Worm (Caenorhabditis elegans) whole organism, late embryonic: Measurements from ENCODE around the gene F28H7.8.

Source experiments
- C08G9.2 ChIP-seq: sonication (generic microtip); optimal IDR thresholded peaks from 2 replicates; lab custom pipeline; 2016; ENCODE audit warnings: mild to moderate bottlenecking, missing genetic modification characterization, moderate library complexity, missing compliant biosample characterization
- K09A11.1 ChIP-seq: sonication (generic microtip); optimal IDR thresholded peaks from 2 replicates; lab custom pipeline; 2017; ENCODE audit warnings: antibody characterized with exemption, mild to moderate bottlenecking, missing genetic modification characterization, missing compliant biosample characterization; ENCODE audit not compliant: insufficient read depth
- ahr-1 ChIP-seq: sonication (generic microtip); optimal IDR thresholded peaks from 2 replicates; lab custom pipeline; 2016; ENCODE audit warnings: missing genetic modification characterization, missing compliant biosample characterization
- ceh-18 ChIP-seq: sonication (generic microtip); optimal IDR thresholded peaks from 2 replicates; lab custom pipeline; 2016; ENCODE audit warnings: missing genetic modification characterization, missing compliant biosample characterization
- ceh-2 ChIP-seq: sonication (generic microtip); optimal IDR thresholded peaks from 2 replicates; lab custom pipeline; 2016; ENCODE audit warnings: missing genotype, missing genetic modification characterization, missing compliant biosample characterization
- ceh-24 ChIP-seq: sonication (generic microtip); optimal IDR thresholded peaks from 2 replicates; lab custom pipeline; 2016; ENCODE audit warnings: mild to moderate bottlenecking, missing genetic modification characterization, missing compliant biosample characterization
- ceh-48 ChIP-seq: sonication (generic microtip); optimal IDR thresholded peaks from 2 replicates; lab custom pipeline; 2016; ENCODE audit warnings: missing genetic modification characterization, inconsistent platforms, missing compliant biosample characterization
- ceh-6 ChIP-seq: fragments of 200-800 bp; sonication (Bioruptor generic); optimal IDR thresholded peaks from 2 replicates; lab custom pipeline; 2018; ENCODE audit warnings: mild to moderate bottlenecking, missing genetic modification characterization, missing compliant biosample characterization
- dmd-4 ChIP-seq: sonication (generic microtip); optimal IDR thresholded peaks from 2 replicates; lab custom pipeline; 2016; ENCODE audit warnings: borderline replicate concordance, missing genetic modification characterization, missing compliant biosample characterization
- dve-1 ChIP-seq: sonication (generic microtip); optimal IDR thresholded peaks from 2 replicates; lab custom pipeline; 2017; ENCODE audit warnings: antibody characterized with exemption, mild to moderate bottlenecking, missing genetic modification characterization, missing compliant biosample characterization
- elt-2 ChIP-seq: sonication (generic microtip); optimal IDR thresholded peaks from 2 replicates; lab custom pipeline; 2016; ENCODE audit warnings: missing genetic modification reagents, missing genetic modification characterization, missing compliant biosample characterization
- ets-4 ChIP-seq: sonication (generic microtip); optimal IDR thresholded peaks from 2 replicates; lab custom pipeline; 2016; ENCODE audit warnings: missing genetic modification characterization, missing compliant biosample characterization
- eyg-1 ChIP-seq: sonication (generic microtip); optimal IDR thresholded peaks from 2 replicates; lab custom pipeline; 2016; ENCODE audit warnings: missing genotype, missing genetic modification characterization, missing compliant biosample characterization
- fax-1 ChIP-seq: sonication (generic microtip); optimal IDR thresholded peaks from 2 replicates; lab custom pipeline; 2016; ENCODE audit warnings: missing genotype, missing genetic modification characterization, missing compliant biosample characterization
- fkh-10 ChIP-seq: fragments of 150-350 bp; optimal IDR thresholded peaks from 2 replicates; lab custom pipeline; 2014; ENCODE audit warnings: missing biosample characterization, missing genetic modification reagents, missing genetic modification characterization
- hlh-13 ChIP-seq: fragments of 200-800 bp; sonication (Bioruptor generic); optimal IDR thresholded peaks from 2 replicates; lab custom pipeline; 2018; ENCODE audit warnings: mild to moderate bottlenecking, missing genetic modification characterization, missing compliant biosample characterization
- hlh-30 ChIP-seq: sonication (generic microtip); optimal IDR thresholded peaks from 2 replicates; lab custom pipeline; 2017; ENCODE audit warnings: antibody characterized with exemption, missing genetic modification characterization, missing compliant biosample characterization; ENCODE audit not compliant: insufficient read depth
- hlh-8 ChIP-seq: sonication (generic microtip); optimal IDR thresholded peaks from 2 replicates; lab custom pipeline; 2016; ENCODE audit warnings: missing genotype, missing genetic modification characterization, missing compliant biosample characterization
- lim-6 ChIP-seq: sonication (generic microtip); optimal IDR thresholded peaks from 2 replicates; lab custom pipeline; 2016; ENCODE audit warnings: missing genetic modification characterization, missing compliant biosample characterization
- lin-11 ChIP-seq: fragments of 200-800 bp; sonication (Bioruptor generic); optimal IDR thresholded peaks from 2 replicates; lab custom pipeline; 2018; ENCODE audit warnings: mild to moderate bottlenecking, missing genetic modification characterization, missing compliant biosample characterization
- madf-2 ChIP-seq: sonication (generic microtip); optimal IDR thresholded peaks from 2 replicates; lab custom pipeline; 2017; ENCODE audit warnings: missing genetic modification characterization, missing compliant biosample characterization
- nfya-1 ChIP-seq: sonication (generic microtip); optimal IDR thresholded peaks from 2 replicates; lab custom pipeline; 2017; ENCODE audit warnings: missing genetic modification characterization, mild to moderate bottlenecking, missing compliant biosample characterization, antibody characterized with exemption, moderate library complexity
- nhr-232 ChIP-seq: sonication (generic microtip); optimal IDR thresholded peaks from 2 replicates; lab custom pipeline; 2016; ENCODE audit warnings: missing genetic modification characterization, missing compliant biosample characterization
- npax-4 ChIP-seq: sonication (generic microtip); optimal IDR thresholded peaks from 2 replicates; lab custom pipeline; 2016; ENCODE audit warnings: missing genetic modification characterization, missing compliant biosample characterization
- odd-2 ChIP-seq: sonication (generic microtip); optimal IDR thresholded peaks from 2 replicates; lab custom pipeline; 2017; ENCODE audit warnings: antibody characterized with exemption, mild to moderate bottlenecking, missing genetic modification characterization, missing compliant biosample characterization
- pat-9 ChIP-seq: fragments of 200-800 bp; sonication (Bioruptor generic); optimal IDR thresholded peaks from 2 replicates; lab custom pipeline; 2018; ENCODE audit warnings: mild to moderate bottlenecking, missing genetic modification characterization, moderate library complexity, missing compliant biosample characterization
- pha-4 ChIP-seq: fragments of 150-350 bp; optimal IDR thresholded peaks from 2 replicates; lab custom pipeline; 2018; ENCODE audit warnings: missing biosample characterization, missing genetic modification reagents, missing genetic modification characterization
- rnt-1 ChIP-seq: sonication (generic microtip); optimal IDR thresholded peaks from 2 replicates; lab custom pipeline; 2016; ENCODE audit warnings: missing genetic modification characterization, missing compliant biosample characterization
- syd-9 ChIP-seq: sonication (generic microtip); optimal IDR thresholded peaks from 2 replicates; lab custom pipeline; 2016; ENCODE audit warnings: mild to moderate bottlenecking, missing genetic modification characterization, moderate library complexity, missing compliant biosample characterization
- tbx-7 ChIP-seq: sonication (generic microtip); optimal IDR thresholded peaks from 2 replicates; lab custom pipeline; 2016; ENCODE audit warnings: missing genotype, missing genetic modification characterization, missing compliant biosample characterization
- ttx-3 ChIP-seq: sonication (generic microtip); optimal IDR thresholded peaks from 2 replicates; lab custom pipeline; 2016; ENCODE audit warnings: missing genetic modification reagents, missing genetic modification characterization, missing compliant biosample characterization
- unc-42 ChIP-seq: sonication (generic microtip); optimal IDR thresholded peaks from 2 replicates; lab custom pipeline; 2016; ENCODE audit warnings: missing genotype, missing genetic modification characterization, missing compliant biosample characterization
- unc-55 ChIP-seq: sonication (generic microtip); optimal IDR thresholded peaks from 2 replicates; lab custom pipeline; 2017; ENCODE audit warnings: missing biosample characterization, missing genetic modification reagents, missing genetic modification characterization

The F28H7.8 gene

DNA sequence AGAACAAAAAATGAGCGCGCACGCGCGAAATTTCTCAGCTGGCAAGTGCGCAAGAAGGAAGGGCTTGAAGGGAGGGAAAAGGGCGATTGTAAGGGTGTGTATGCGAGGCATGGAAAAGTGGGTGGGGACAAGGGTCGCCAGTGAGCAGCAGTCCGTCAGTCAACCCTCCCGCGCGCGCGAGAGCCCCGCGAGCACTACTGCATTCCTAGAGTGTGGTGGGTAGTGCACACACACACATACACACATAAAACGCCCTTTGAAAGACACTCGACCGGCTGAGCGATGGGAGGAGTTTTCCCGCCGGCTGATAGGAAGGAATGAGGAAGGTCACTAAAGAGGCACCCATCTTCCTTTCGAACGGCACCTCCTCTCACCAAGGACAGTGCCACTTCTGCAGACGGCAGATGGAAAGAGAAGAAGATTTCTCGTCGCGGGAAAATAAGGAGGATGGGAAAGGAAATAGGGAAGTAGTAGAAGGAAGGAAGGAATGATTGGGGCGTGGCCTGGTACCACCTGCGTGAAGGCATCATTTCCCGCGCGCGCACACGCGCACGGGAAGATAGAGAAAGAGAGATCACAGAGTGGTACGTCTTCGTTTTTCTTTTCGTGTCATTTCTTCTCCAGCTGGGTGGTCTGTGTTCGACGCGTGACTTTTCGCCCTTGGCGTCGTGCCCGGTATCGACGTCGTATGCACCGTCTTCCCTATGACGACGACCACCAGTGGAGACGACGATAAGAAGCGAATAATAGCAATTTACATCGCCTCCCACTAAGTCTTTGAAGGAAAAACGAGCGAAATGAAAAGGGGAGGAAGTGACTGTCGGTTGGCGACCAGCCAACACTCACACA lies 41.7 kb upstream of the F28H7.8 start (continued):
- peak; percentile 23 for TF ChIP-seq ceh-2
- peak; percentile 42 for TF ChIP-seq ceh-18 (tag; lab: Kevin White, UChicago)
- peak; percentile 45 for TF ChIP-seq eyg-1 (tag; lab: Kevin White, UChicago)
- peak; percentile 2 for TF ChIP-seq rnt-1
- TF ChIP-seq lim-6: no peak
- no peak for TF ChIP-seq lin-11
- TF ChIP-seq C08G9.2 (tag; lab: Kevin White, UChicago): peak; percentile 1
- TF ChIP-seq pat-9 (tag; lab: Kevin White, UChicago): no peak

DNA sequence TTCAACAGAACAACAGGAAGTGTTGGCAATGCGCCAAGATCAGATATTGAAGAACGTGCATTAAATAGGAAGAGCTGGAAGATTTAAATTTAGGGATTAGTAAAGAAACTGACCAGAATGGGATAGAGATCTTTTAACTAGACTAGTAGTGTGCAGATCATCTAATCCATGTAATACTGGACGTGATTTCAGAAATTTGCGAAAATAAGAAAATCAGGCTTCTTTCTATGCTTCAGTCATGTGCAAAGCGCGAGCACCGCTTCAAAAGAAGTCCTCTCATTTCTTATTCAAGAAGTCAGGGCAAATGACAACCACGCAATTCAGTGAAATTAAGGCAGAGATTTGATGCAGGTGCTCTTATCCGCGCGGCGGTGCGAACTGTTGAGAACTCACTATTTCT lies 40.7 kb upstream of the F28H7.8 start:
- TF ChIP-seq dve-1 (tag; lab: Kevin White, UChicago) (no peak), ceh-6 (GFP tag; lab: Kevin White, UChicago) (no peak), odd-2 (tag; lab: Kevin White, UChicago) (no peak)

DNA sequence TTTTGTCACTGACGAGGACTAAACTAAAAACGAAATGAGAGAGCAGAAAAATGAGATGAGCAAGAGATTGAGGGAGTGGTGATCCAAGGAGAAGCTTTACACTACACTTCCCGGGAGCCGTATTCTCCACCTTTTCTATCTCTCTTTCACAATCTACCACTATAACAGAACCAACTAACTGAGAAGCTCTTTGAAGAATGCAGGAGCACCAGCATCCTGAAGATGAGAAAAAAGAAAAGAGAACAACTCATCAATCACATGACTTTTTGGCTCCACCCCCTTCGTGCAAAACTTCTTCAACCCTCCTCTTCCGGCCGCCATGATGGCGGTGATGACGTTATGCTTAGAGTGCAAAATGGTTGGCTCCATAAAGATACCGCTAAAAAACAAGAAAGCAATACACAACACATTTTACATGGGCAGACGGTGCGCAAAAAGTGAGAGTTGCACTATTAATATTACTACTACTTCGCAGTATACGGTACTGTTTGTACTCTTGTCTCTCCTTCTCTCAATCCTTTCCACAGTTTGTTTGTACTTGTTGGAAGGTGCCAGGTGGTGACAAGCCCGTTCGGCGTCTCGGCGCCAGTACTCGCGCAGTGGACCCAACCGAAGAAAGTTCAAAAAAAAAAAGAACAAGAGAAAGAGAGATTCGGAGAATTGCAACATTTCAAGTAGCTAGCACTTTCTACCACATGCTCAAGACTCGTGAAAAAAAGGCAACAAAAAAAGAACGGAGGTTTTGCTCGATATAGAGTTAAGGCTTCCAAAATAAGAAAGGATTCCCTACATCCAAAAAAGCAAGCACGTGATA lies 39.5 kb upstream of the F28H7.8 start:
- TF ChIP-seq hlh-8 (tag; lab: Kevin White, UChicago) (no peak), lin-11 (no peak), ceh-6 (GFP tag; lab: Kevin White, UChicago) (no peak), elt-2 (tag; lab: Kevin White, UChicago) (no peak), hlh-30 (peak; percentile 37), K09A11.1 (peak; percentile 26), pha-4 (tag; lab: Kevin White, UChicago) (no peak), ceh-18 (tag; lab: Kevin White, UChicago) (peak; percentile 39), ttx-3 (no peak)

DNA sequence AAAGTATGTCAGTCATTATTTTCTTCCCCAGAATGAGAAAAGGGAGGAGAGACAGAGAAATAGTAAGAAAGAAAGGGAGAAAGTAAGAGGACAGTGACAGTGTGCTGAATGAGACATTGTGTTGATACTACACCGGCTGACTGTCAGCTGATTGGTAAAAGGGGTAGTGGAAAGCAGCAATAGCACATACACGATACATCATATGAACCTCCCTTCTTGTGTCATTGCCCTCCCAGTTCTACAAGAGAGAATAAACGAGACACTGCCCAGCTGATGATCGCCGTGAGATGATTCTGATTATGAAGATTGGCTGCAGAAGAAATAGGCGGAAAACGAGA lies 39.0 kb upstream of the F28H7.8 start:
- no peak for TF ChIP-seq madf-2 (tag; lab: Kevin White, UChicago)
- no peak for TF ChIP-seq hlh-13 (GFP tag; lab: Kevin White, UChicago)
- peak; percentile 94 for TF ChIP-seq hlh-30
- TF ChIP-seq ceh-48 (tag; lab: Kevin White, UChicago): no peak
- no peak for TF ChIP-seq nhr-232 (tag; lab: Kevin White, UChicago)
- TF ChIP-seq npax-4 (tag; lab: Kevin White, UChicago): no peak
- no peak for TF ChIP-seq lim-6
- no peak for TF ChIP-seq lin-11
- TF ChIP-seq ets-4 (tag; lab: Kevin White, UChicago): no peak
- TF ChIP-seq tbx-7: no peak
- no peak for TF ChIP-seq dmd-4 (tag; lab: Kevin White, UChicago)
- no peak for TF ChIP-seq ceh-6 (GFP tag; lab: Kevin White, UChicago)
- no peak for TF ChIP-seq ahr-1
- TF ChIP-seq dve-1 (tag; lab: Kevin White, UChicago): peak; percentile 23
- TF ChIP-seq unc-42 (tag; lab: Kevin White, UChicago): no peak
- TF ChIP-seq pat-9 (tag; lab: Kevin White, UChicago): no peak
- TF ChIP-seq fkh-10 (GFP tag; lab: Kevin White, UChicago): no peak
- peak; percentile 21 for TF ChIP-seq unc-55 (GFP tag; lab: Kevin White, UChicago)
- TF ChIP-seq ttx-3: no peak
- no peak for TF ChIP-seq syd-9 (tag; lab: Kevin White, UChicago)
- TF ChIP-seq fax-1 (tag; lab: Kevin White, UChicago): no peak
- TF ChIP-seq ceh-24 (tag; lab: Kevin White, UChicago): no peak
- peak; percentile 26 for TF ChIP-seq nfya-1 (tag; lab: Kevin White, UChicago)
